Fruit fly (Drosophila melanogaster) whole organism, prepupa: ENCODE results near the gene mew.

ENCODE experiments used
- CG10631 ChIP-seq: fragments of 200-800 bp; sonication (Bioruptor generic); optimal IDR thresholded peaks from 2 replicates; lab custom pipeline; 2016; ENCODE audit warnings: missing biosample characterization, missing genetic modification characterization
- CG10669 ChIP-seq: fragments of 200-800 bp; sonication (Bioruptor generic); optimal IDR thresholded peaks from 3 replicates; lab custom pipeline; 2018; ENCODE audit warnings: missing biosample characterization, mild to moderate bottlenecking, missing genetic modification characterization, moderate library complexity
- CG11294 ChIP-seq: fragments of 200-800 bp; sonication (Bioruptor generic); IDR thresholded peaks from 2 replicates; pipeline ENCODE4 v1.3.6; 2022; ENCODE audit warnings: missing biosample characterization, missing genetic modification characterization
- CG11762 ChIP-seq: fragments of 200-800 bp; sonication (Bioruptor generic); optimal IDR thresholded peaks from 3 replicates; lab custom pipeline; 2016; ENCODE audit warnings: missing biosample characterization, missing genetic modification characterization; ENCODE audit not compliant: insufficient read depth
- CG15336 ChIP-seq: fragments of 200-800 bp; sonication (Bioruptor generic); IDR thresholded peaks from 2 replicates; pipeline ENCODE4 v1.3.6; 2022; ENCODE audit warnings: missing biosample characterization, missing genetic modification characterization
- CG16779 ChIP-seq: fragments of 200-800 bp; sonication (Bioruptor generic); optimal IDR thresholded peaks from 3 replicates; lab custom pipeline; 2017; ENCODE audit warnings: missing biosample characterization, mild to moderate bottlenecking, missing genetic modification characterization
- CG31627 ChIP-seq: fragments of 200-800 bp; sonication (Bioruptor generic); optimal IDR thresholded peaks from 3 replicates; lab custom pipeline; 2016; ENCODE audit warnings: missing biosample characterization, missing genetic modification characterization
- CG32006 ChIP-seq: fragments of 200-800 bp; sonication (Bioruptor generic); optimal IDR thresholded peaks from 3 replicates; lab custom pipeline; 2017; ENCODE audit warnings: missing biosample characterization, mild to moderate bottlenecking, missing genetic modification characterization
- CG6163 ChIP-seq: fragments of 200-800 bp; sonication (Bioruptor generic); IDR thresholded peaks from 3 replicates; pipeline ENCODE4 v1.3.6; 2022; ENCODE audit warnings: missing biosample characterization, missing genetic modification characterization
- CG6276 ChIP-seq: fragments of 200-800 bp; sonication (Bioruptor generic); optimal IDR thresholded peaks from 2 replicates; lab custom pipeline; 2017; ENCODE audit warnings: missing biosample characterization, mild to moderate bottlenecking, missing genetic modification characterization
- CG6792 ChIP-seq: fragments of 200-800 bp; sonication (Bioruptor generic); optimal IDR thresholded peaks from 3 replicates; lab custom pipeline; 2016; ENCODE audit warnings: missing biosample characterization, missing genetic modification characterization
- CG6808 ChIP-seq: fragments of 200-800 bp; sonication (Bioruptor generic); optimal IDR thresholded peaks from 3 replicates; lab custom pipeline; 2017; ENCODE audit warnings: missing biosample characterization, missing genetic modification characterization, mild to moderate bottlenecking, moderate library complexity, missing genetic modification reagents
- CG6854 ChIP-seq: fragments of 200-800 bp; sonication (Bioruptor generic); optimal IDR thresholded peaks from 2 replicates; lab custom pipeline; 2017; ENCODE audit warnings: missing biosample characterization, mild to moderate bottlenecking, missing genetic modification characterization
- CG8119 ChIP-seq: fragments of 200-800 bp; sonication (Bioruptor generic); IDR thresholded peaks from 3 replicates; pipeline ENCODE4 v1.3.6; 2022; ENCODE audit warnings: missing biosample characterization, missing genetic modification characterization
- CG8319 ChIP-seq: fragments of 200-800 bp; sonication (Bioruptor generic); optimal IDR thresholded peaks from 3 replicates; lab custom pipeline; 2016; ENCODE audit warnings: missing biosample characterization, missing genetic modification characterization
- CG8632 ChIP-seq: fragments of 200-800 bp; sonication (Bioruptor generic); optimal IDR thresholded peaks from 3 replicates; lab custom pipeline; 2016; ENCODE audit warnings: missing biosample characterization, missing genetic modification characterization
- CG9139 ChIP-seq: fragments of 200-800 bp; sonication (Bioruptor generic); optimal IDR thresholded peaks from 3 replicates; lab custom pipeline; 2017; ENCODE audit warnings: missing biosample characterization, mild to moderate bottlenecking, missing genetic modification characterization
- Eip75B ChIP-seq: fragments of 200-800 bp; sonication (Bioruptor generic); optimal IDR thresholded peaks from 3 replicates; lab custom pipeline; 2016; ENCODE audit warnings: missing biosample characterization, missing genetic modification characterization
- Eip78C ChIP-seq: fragments of 200-800 bp; sonication (Bioruptor generic); peaks from one replicate; lab custom pipeline; 2016; ENCODE audit warnings: missing biosample characterization, missing genetic modification characterization
- Eip93F ChIP-seq: fragments of 200-800 bp; sonication (Bioruptor generic); optimal IDR thresholded peaks from 2 replicates; lab custom pipeline; 2016; ENCODE audit warnings: missing biosample characterization, mild to moderate bottlenecking, missing genetic modification characterization
- Ets96B ChIP-seq: fragments of 200-800 bp; optimal IDR thresholded peaks from 2 replicates; lab custom pipeline; 2019; ENCODE audit warnings: missing biosample characterization, mild to moderate bottlenecking, missing genetic modification characterization, moderate library complexity
- Hr39 ChIP-seq: fragments of 200-800 bp; sonication (Bioruptor generic); optimal IDR thresholded peaks from 2 replicates; lab custom pipeline; 2016; ENCODE audit warnings: missing biosample characterization, missing genetic modification characterization
- Lpt ChIP-seq: fragments of 200-800 bp; sonication (Bioruptor generic); optimal IDR thresholded peaks from 3 replicates; lab custom pipeline; 2016; ENCODE audit warnings: missing biosample characterization, missing genetic modification characterization
- OdsH ChIP-seq: fragments of 200-800 bp; sonication (Bioruptor generic); optimal IDR thresholded peaks from 3 replicates; lab custom pipeline; 2016; ENCODE audit warnings: missing biosample characterization, missing genetic modification characterization
- Smox ChIP-seq: fragments of 200-800 bp; sonication (Bioruptor generic); optimal IDR thresholded peaks from 3 replicates; lab custom pipeline; 2016; ENCODE audit warnings: missing biosample characterization, missing genetic modification characterization
- Sox102F ChIP-seq: fragments of 200-800 bp; sonication (Bioruptor generic); optimal IDR thresholded peaks from 2 replicates; lab custom pipeline; 2016; ENCODE audit warnings: missing biosample characterization, mild to moderate bottlenecking, missing genetic modification characterization
- Sox14 ChIP-seq: fragments of 200-800 bp; sonication (Bioruptor generic); optimal IDR thresholded peaks from 3 replicates; lab custom pipeline; 2016; ENCODE audit warnings: missing biosample characterization, missing genetic modification characterization
- Sox15 ChIP-seq: fragments of 200-800 bp; sonication (Bioruptor generic); optimal IDR thresholded peaks from 3 replicates; lab custom pipeline; 2016; ENCODE audit warnings: missing biosample characterization, missing genetic modification characterization
- achi ChIP-seq: fragments of 200-800 bp; sonication (Bioruptor generic); optimal IDR thresholded peaks from 3 replicates; lab custom pipeline; 2016; ENCODE audit warnings: missing biosample characterization, missing genetic modification characterization
- cyc ChIP-seq: fragments of 200-800 bp; sonication (Bioruptor generic); optimal IDR thresholded peaks from 3 replicates; lab custom pipeline; 2016; ENCODE audit warnings: missing biosample characterization, missing genetic modification characterization
- dac ChIP-seq: fragments of 200-800 bp; sonication (Bioruptor generic); optimal IDR thresholded peaks from 2 replicates; lab custom pipeline; 2017; ENCODE audit warnings: missing biosample characterization, mild to moderate bottlenecking, missing genetic modification characterization
- dsx ChIP-seq: fragments of 200-800 bp; optimal IDR thresholded peaks from 3 replicates; lab custom pipeline; 2019; ENCODE audit warnings: missing biosample characterization, mild to moderate bottlenecking, missing genetic modification characterization, moderate library complexity; ENCODE audit not compliant: poor library complexity, severe bottlenecking
- eg ChIP-seq: fragments of 200-800 bp; sonication (Bioruptor generic); IDR thresholded peaks from 3 replicates; pipeline ENCODE4 v1.3.6; 2022; ENCODE audit warnings: missing biosample characterization, missing genetic modification characterization
- esn ChIP-seq: fragments of 200-800 bp; sonication (Bioruptor generic); optimal IDR thresholded peaks from 2 replicates; lab custom pipeline; 2016; ENCODE audit warnings: missing biosample characterization, mild to moderate bottlenecking, missing genetic modification characterization, moderate library complexity
- lz ChIP-seq: fragments of 200-800 bp; sonication (Bioruptor generic); optimal IDR thresholded peaks from 3 replicates; lab custom pipeline; 2016; ENCODE audit warnings: missing biosample characterization, missing genetic modification characterization
- pdm3 ChIP-seq: fragments of 200-800 bp; sonication (Bioruptor generic); optimal IDR thresholded peaks from 3 replicates; lab custom pipeline; 2016; ENCODE audit warnings: missing biosample characterization, missing genetic modification characterization
- spab ChIP-seq: fragments of 200-800 bp; sonication (Bioruptor generic); optimal IDR thresholded peaks from 2 replicates; lab custom pipeline; 2017; ENCODE audit warnings: missing biosample characterization, mild to moderate bottlenecking, missing genetic modification characterization, missing genetic modification reagents
- ss ChIP-seq, 2 experiments: fragments of 200-800 bp; sonication (Bioruptor generic); optimal IDR thresholded peaks; 2 replicates in 1 of 2; 3 replicates in 1 of 2; lab custom pipeline; 2017 to 2018; ENCODE audit warnings: mild to moderate bottlenecking in 2 of 2, missing biosample characterization in 2 of 2, missing genetic modification characterization in 2 of 2, moderate library complexity in 1 of 2
- svp ChIP-seq: fragments of 200-800 bp; sonication (Bioruptor generic); peaks from one replicate; lab custom pipeline; 2016; ENCODE audit warnings: missing biosample characterization, missing genetic modification characterization
- topi ChIP-seq: fragments of 200-800 bp; sonication (Bioruptor generic); optimal IDR thresholded peaks from 3 replicates; lab custom pipeline; 2016; ENCODE audit warnings: missing biosample characterization, missing genetic modification characterization

The mew gene

DNA sequence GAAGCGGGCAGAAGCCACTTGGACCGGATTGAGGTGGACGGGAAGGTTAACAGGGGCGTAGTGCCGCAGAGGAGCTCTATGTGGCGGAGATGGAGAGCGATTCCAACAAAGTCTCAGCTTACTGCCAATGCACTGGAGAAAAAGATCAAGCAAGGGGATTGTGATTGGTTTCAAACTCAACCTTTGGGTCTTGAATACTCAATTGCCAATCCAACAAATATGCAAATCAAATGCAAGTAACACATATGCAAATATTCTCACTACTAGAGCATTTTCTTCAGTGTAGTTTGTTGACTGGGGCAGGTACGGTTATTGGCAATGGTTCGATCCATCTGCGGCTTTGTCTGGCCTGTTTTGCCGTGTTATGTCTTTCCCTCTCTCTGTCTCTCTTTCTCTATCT lies 7.0 kb downstream of the mew start (continued):
- TF ChIP-seq pdm3 (GFP tag; lab: Kevin White, UChicago) (peak; percentile 96), CG8319 (GFP tag; lab: Kevin White, UChicago) (peak; percentile 90), ss (GFP tag; optimal IDR thresholded peaks at IDR 0.05; lab: Kevin White, UChicago) (peak; percentile 91 to 94), cyc (GFP tag; lab: Kevin White, UChicago) (peak; percentile 95), Sox102F (GFP tag; lab: Kevin White, UChicago) (peak; percentile 93), CG8119 (GFP tag; lab: Robert Waterston, UW) (peak; percentile 94), eg (GFP tag; lab: Robert Waterston, UW) (peak; percentile 94), spab (GFP tag; lab: Kevin White, UChicago) (peak; percentile 91)

DNA sequence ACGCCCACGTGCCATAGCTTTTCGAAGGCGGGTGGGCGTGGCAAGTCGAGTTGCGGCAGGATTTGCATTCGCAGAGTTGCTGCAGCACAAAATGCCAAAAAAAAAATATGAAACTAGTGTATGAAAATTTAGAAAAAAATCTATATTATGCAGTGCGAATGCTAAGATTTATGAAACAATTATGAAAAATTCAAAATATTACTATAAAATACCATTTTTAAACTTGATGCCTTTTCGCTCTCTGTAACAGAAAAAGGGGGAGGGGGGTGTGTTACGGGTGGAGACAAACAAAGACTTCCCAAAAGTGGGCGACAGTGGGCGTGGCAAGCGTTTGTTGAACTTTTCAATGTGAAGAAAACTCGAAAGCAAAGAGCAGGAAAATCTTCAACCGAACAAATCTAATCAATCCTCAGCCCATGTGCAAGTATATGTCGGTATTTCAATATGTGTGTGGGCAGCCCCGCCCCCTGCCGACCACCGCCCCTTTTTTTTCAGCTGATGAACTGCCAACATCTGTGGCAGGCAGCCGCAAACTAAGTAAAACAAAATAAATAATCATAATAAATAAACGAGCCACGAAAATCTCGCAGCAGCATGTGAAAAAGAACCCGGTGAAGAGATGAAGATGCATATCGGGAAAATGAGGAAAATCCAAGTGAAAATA lies 8.4 kb downstream of the mew start:
- no peak for TF ChIP-seq CG6276
- peak; percentile 49 for TF ChIP-seq CG15336 (GFP tag; lab: Robert Waterston, UW)
- peak; percentile 7 for TF ChIP-seq Eip78C
- TF ChIP-seq CG32006 (GFP tag; lab: Kevin White, UChicago) = peak; percentile 62
- 0 out of 3 replicates have a peak, but pooled peaks have one; percentile 11 for TF ChIP-seq CG6163 (GFP tag; lab: Robert Waterston, UW)
- TF ChIP-seq CG8119 (GFP tag; lab: Robert Waterston, UW) = peak; percentile 32; the same call in 1 of the 3 replicates
- no peak for TF ChIP-seq CG8632 (GFP tag; lab: Kevin White, UChicago)
- TF ChIP-seq svp (GFP tag; lab: Kevin White, UChicago) = peak; percentile 20
- 0 out of 3 replicates have a peak, but pooled peaks have one; percentile 9 for TF ChIP-seq eg (GFP tag; lab: Robert Waterston, UW)

DNA sequence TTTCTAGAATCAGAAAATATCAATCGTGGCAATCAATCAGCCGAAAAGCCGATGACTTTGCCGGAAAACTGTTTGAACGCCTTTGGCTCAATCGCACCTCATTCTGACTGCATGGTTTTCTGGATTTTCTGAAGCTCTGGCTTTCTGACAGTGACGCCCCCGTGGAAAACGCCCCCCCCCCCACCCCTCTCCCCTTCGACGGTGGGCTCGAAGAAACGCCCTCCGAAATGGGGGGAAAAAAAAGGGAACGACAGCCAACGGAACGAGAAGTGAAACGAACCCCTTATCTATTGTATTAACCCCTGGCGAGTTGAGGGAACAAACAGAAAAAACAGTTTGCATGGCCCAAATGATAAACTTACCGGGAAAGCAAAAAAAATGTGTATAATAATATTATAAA lies 9.8 kb downstream of the mew start:
- TF ChIP-seq topi (GFP tag; lab: Kevin White, UChicago) = no peak
- TF ChIP-seq CG11762 (GFP tag; lab: Kevin White, UChicago) = no peak
- TF ChIP-seq Smox (GFP tag; lab: Kevin White, UChicago) = no peak
- no peak for TF ChIP-seq lz (GFP tag; lab: Kevin White, UChicago)
- TF ChIP-seq dac (GFP tag; lab: Kevin White, UChicago) = no peak
- no peak for TF ChIP-seq eg (GFP tag; lab: Robert Waterston, UW)
- TF ChIP-seq CG10631 (GFP tag; lab: Kevin White, UChicago) = no peak
- no peak for TF ChIP-seq CG6163 (GFP tag; lab: Robert Waterston, UW)
- no peak for TF ChIP-seq CG6276

DNA sequence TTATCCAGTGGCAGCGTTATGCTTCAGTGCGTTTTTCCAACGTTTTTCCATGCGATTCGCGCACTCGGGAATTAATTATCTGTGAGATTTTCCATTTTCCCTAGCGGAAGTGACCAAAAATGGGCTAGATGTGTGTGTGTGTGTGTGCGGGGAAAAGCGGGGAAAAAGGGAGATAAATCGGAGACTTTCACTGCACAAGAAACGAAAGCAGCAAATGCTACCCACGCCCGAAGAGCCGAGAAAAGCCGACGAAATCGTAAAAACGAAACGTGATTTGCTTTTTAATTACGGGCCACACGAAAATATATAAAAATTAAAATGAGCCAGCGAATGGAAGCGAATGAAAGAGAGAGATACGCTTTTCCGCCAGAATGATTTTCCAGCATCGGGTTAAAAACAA lies 10.5 kb downstream of the mew start:
- no peak for TF ChIP-seq dsx (GFP tag; lab: Kevin White, UChicago)

DNA sequence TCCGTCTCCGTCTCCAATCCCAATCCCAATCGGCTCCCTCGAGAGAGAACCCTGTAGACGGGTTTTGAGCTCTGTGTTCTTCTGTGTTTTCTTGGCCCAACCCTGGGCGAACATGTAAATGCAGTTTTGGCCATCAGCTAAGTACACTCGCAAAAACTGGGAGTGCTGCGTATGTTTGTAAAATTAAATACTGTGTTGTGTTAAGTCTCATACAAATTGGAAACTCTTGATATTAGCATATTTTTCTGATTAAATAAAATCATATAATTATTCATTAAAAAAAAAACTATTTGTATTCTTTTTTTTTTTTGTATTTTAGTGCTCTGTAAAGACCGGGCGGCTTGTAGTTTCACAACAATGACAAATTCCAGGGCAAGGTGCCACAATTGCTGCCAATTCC lies 12.5 kb downstream of the mew start:
- peak; percentile 25 for TF ChIP-seq CG8319 (GFP tag; lab: Kevin White, UChicago)
- peak; percentile 53 for TF ChIP-seq Lpt (GFP tag; lab: Kevin White, UChicago)
- TF ChIP-seq CG31627 (GFP tag; lab: Kevin White, UChicago) = peak; percentile 13
- peak; percentile 41 for TF ChIP-seq cyc (GFP tag; lab: Kevin White, UChicago)
- no peak for TF ChIP-seq CG6854
- TF ChIP-seq CG10631 (GFP tag; lab: Kevin White, UChicago) = peak; percentile 82
- peak; percentile 49 for TF ChIP-seq CG16779
- TF ChIP-seq CG6276 = peak; percentile 15
- TF ChIP-seq topi (GFP tag; lab: Kevin White, UChicago) = peak; percentile 68
- TF ChIP-seq esn (GFP tag; lab: Kevin White, UChicago) = peak; percentile 73
- TF ChIP-seq CG11294 = no peak
- TF ChIP-seq Hr39 (GFP tag; lab: Kevin White, UChicago) = peak; percentile 28
- TF ChIP-seq Ets96B (tag; lab: Kevin White, UChicago) = peak; percentile 28
- peak; percentile 54 for TF ChIP-seq Sox14 (GFP tag; lab: Kevin White, UChicago)
- TF ChIP-seq achi (GFP tag; lab: Kevin White, UChicago) = peak; percentile 71
- TF ChIP-seq CG6792 (GFP tag; lab: Kevin White, UChicago) = peak; percentile 67
- peak; percentile 49 for TF ChIP-seq Eip93F (GFP tag; lab: Kevin White, UChicago)
- TF ChIP-seq OdsH (GFP tag; lab: Kevin White, UChicago) = peak; percentile 64
- peak; percentile 78 for TF ChIP-seq CG6163 (GFP tag; lab: Robert Waterston, UW)
- peak; percentile 70 for TF ChIP-seq CG8632 (GFP tag; lab: Kevin White, UChicago)
- peak; percentile 28 for TF ChIP-seq CG9139 (GFP tag; lab: Kevin White, UChicago)
- peak; percentile 52 for TF ChIP-seq lz (GFP tag; lab: Kevin White, UChicago)
- TF ChIP-seq dsx (GFP tag; lab: Kevin White, UChicago) = peak; percentile 21
- peak; percentile 42 for TF ChIP-seq spab (GFP tag; lab: Kevin White, UChicago)
- TF ChIP-seq Sox15 = no peak
- TF ChIP-seq CG10669 (GFP tag; lab: Kevin White, UChicago) = peak; percentile 59
- peak; percentile 50 for TF ChIP-seq CG6808
- peak; percentile 65 for TF ChIP-seq Eip75B (GFP tag; lab: Kevin White, UChicago)
